Worm (Caenorhabditis elegans) whole organism, L4/young adult: ENCODE measurements around the gene faah-6.

ENCODE experiments used
- W03F9.2 ChIP-seq: fragments of 150-350 bp; optimal IDR thresholded peaks from 2 replicates; lab custom pipeline; 2014; ENCODE audit warnings: missing biosample characterization, missing genetic modification characterization
- dao-5 ChIP-seq: sonication (generic microtip); optimal IDR thresholded peaks from 2 replicates; lab custom pipeline; 2016; ENCODE audit warnings: missing genotype, missing genetic modification characterization, moderate library complexity, missing compliant biosample characterization
- him-1 ChIP-seq: sonication (generic microtip); optimal IDR thresholded peaks from 2 replicates; lab custom pipeline; 2016; ENCODE audit warnings: missing genotype, missing genetic modification reagents, missing genetic modification characterization, missing compliant biosample characterization

ce11 chrIII:11629354-11629753, 20.9 kb upstream of the faah-6 start, which contains the start of gene Y66A7A.7:
- TF ChIP-seq W03F9.2 (tag; lab: Kevin White, UChicago) (no peak), him-1 (tag; lab: Kevin White, UChicago) (no peak), dao-5 (tag; lab: Kevin White, UChicago) (no peak)
